Worm (Caenorhabditis elegans) whole organism, L4 larva: ENCODE data around the gene math-42.
A peak's percentile ranks its signal among the peaks of the same experiment; 100 is the strongest.

Experiments used
- D1046.2 ChIP-seq: fragments of 200-800 bp; sonication (Bioruptor generic); IDR thresholded peaks from 2 replicates; pipeline ENCODE4 v1.3.6; 2022; ENCODE audit warnings: missing genetic modification characterization, missing compliant biosample characterization
- F37D6.2 ChIP-seq: sonication (generic microtip); optimal IDR thresholded peaks from 2 replicates; lab custom pipeline; 2016; ENCODE audit warnings: mild to moderate bottlenecking, missing genetic modification characterization, missing compliant biosample characterization
- F49E8.2 ChIP-seq: sonication (generic microtip); optimal IDR thresholded peaks from 2 replicates; lab custom pipeline; 2016; ENCODE audit warnings: missing compliant biosample characterization, mild to moderate bottlenecking, missing genetic modification characterization, borderline replicate concordance
- T20F7.1 ChIP-seq: fragments of 200-800 bp; sonication (Bioruptor generic); optimal IDR thresholded peaks from 2 replicates; lab custom pipeline; 2018; ENCODE audit warnings: mild to moderate bottlenecking, missing genetic modification characterization, missing compliant biosample characterization
- aha-1 ChIP-seq: fragments of 150-350 bp; peaks from one replicate; lab custom pipeline; 2014; ENCODE audit warnings: missing biosample characterization, missing genetic modification characterization
- ctbp-1 ChIP-seq: fragments of 200-800 bp; sonication (Bioruptor generic); IDR thresholded peaks from 2 replicates; pipeline ENCODE4 v1.3.6; 2022; ENCODE audit warnings: missing genetic modification reagents, missing genetic modification characterization, missing compliant biosample characterization
- daf-12 ChIP-seq: fragments of 150-350 bp; optimal IDR thresholded peaks from 2 replicates; lab custom pipeline; 2014; ENCODE audit warnings: missing biosample characterization, missing genetic modification reagents, missing genetic modification characterization
- duxl-1 ChIP-seq: sonication (generic microtip); optimal IDR thresholded peaks from 2 replicates; lab custom pipeline; 2016; ENCODE audit warnings: mild to moderate bottlenecking, missing genetic modification characterization, moderate library complexity, missing compliant biosample characterization; ENCODE audit not compliant: poor library complexity
- gei-8 ChIP-seq: fragments of 200-800 bp; sonication (Bioruptor generic); optimal IDR thresholded peaks from 2 replicates; lab custom pipeline; 2018; ENCODE audit warnings: mild to moderate bottlenecking, missing genetic modification characterization, missing compliant biosample characterization
- hif-1 ChIP-seq, 2 experiments: sonication (generic microtip); optimal IDR thresholded peaks; 2 replicates each; lab custom pipeline; 2016 to 2017; ENCODE audit warnings: missing compliant biosample characterization in 2 of 2, missing genetic modification characterization in 2 of 2, missing genetic modification reagents in 2 of 2, missing genotype in 2 of 2, mild to moderate bottlenecking in 1 of 2
- hmg-1.1 ChIP-seq: fragments of 200-800 bp; sonication (Bioruptor generic); IDR thresholded peaks from 2 replicates; pipeline ENCODE4 v1.3.6; 2022; ENCODE audit warnings: missing genetic modification reagents, missing genetic modification characterization, missing compliant biosample characterization
- lim-7 ChIP-seq: fragments of 200-800 bp; sonication (Bioruptor generic); IDR thresholded peaks from 2 replicates; pipeline ENCODE4 v1.3.6; 2022; ENCODE audit warnings: missing genetic modification characterization, missing compliant biosample characterization
- lin-15B ChIP-seq: fragments of 150-350 bp; sonication (generic microtip); optimal IDR thresholded peaks from 3 replicates; lab custom pipeline; 2014; ENCODE audit warnings: missing biosample characterization, missing genetic modification characterization
- lin-38 ChIP-seq: fragments of 200-800 bp; sonication (Bioruptor generic); IDR thresholded peaks from 2 replicates; pipeline ENCODE4 v1.3.6; 2022; ENCODE audit warnings: missing genetic modification reagents, missing genetic modification characterization, missing compliant biosample characterization
- madf-5 ChIP-seq, 2 experiments: fragments of 200-800 bp; sonication (Bioruptor generic); IDR thresholded peaks; 2 replicates each; pipeline ENCODE4 v1.3.6; 2022; ENCODE audit warnings: missing compliant biosample characterization in 2 of 2, missing genetic modification characterization in 2 of 2
- mdt-29 ChIP-seq: fragments of 200-800 bp; sonication (Bioruptor generic); IDR thresholded peaks from 2 replicates; pipeline ENCODE4 v1.3.6; 2022; ENCODE audit warnings: missing genetic modification reagents, missing genetic modification characterization, missing compliant biosample characterization
- mes-2 ChIP-seq: sonication (generic microtip); optimal IDR thresholded peaks from 2 replicates; lab custom pipeline; 2016; ENCODE audit warnings: missing genotype, mild to moderate bottlenecking, missing genetic modification characterization, missing compliant biosample characterization; ENCODE audit not compliant: poor library complexity, severe bottlenecking
- nhr-111 ChIP-seq: fragments of 200-800 bp; sonication (Bioruptor generic); optimal IDR thresholded peaks from 2 replicates; lab custom pipeline; 2018; ENCODE audit warnings: mild to moderate bottlenecking, missing genetic modification characterization, missing compliant biosample characterization
- nhr-237 ChIP-seq: sonication (generic microtip); optimal IDR thresholded peaks from 2 replicates; lab custom pipeline; 2017; ENCODE audit warnings: missing biosample characterization, missing genetic modification characterization
- nhr-28 ChIP-seq: fragments of 150-350 bp; optimal IDR thresholded peaks from 2 replicates; lab custom pipeline; 2014; ENCODE audit warnings: missing biosample characterization, missing genetic modification characterization
- nhr-41 ChIP-seq: fragments of 200-800 bp; sonication (Bioruptor generic); IDR thresholded peaks from 2 replicates; pipeline ENCODE4 v1.3.6; 2022; ENCODE audit warnings: missing genetic modification reagents, missing genetic modification characterization, missing compliant biosample characterization
- nhr-48 ChIP-seq: sonication (generic microtip); optimal IDR thresholded peaks from 2 replicates; lab custom pipeline; 2016; ENCODE audit warnings: mild to moderate bottlenecking, missing genetic modification characterization, missing compliant biosample characterization
- nhr-76 ChIP-seq: fragments of 150-350 bp; optimal IDR thresholded peaks from 2 replicates; lab custom pipeline; 2014; ENCODE audit warnings: missing biosample characterization, missing genetic modification characterization
- nhr-77 ChIP-seq: fragments of 150-350 bp; optimal IDR thresholded peaks from 2 replicates; lab custom pipeline; 2014; ENCODE audit warnings: missing biosample characterization, missing genetic modification characterization
- php-3 ChIP-seq: fragments of 200-800 bp; sonication (Bioruptor generic); IDR thresholded peaks from 2 replicates; pipeline ENCODE4 v1.3.6; 2022; ENCODE audit warnings: missing genetic modification reagents, missing genetic modification characterization, missing compliant biosample characterization
- saeg-2 ChIP-seq: fragments of 200-800 bp; sonication (Bioruptor generic); IDR thresholded peaks from 2 replicates; pipeline ENCODE4 v1.3.6; 2022; ENCODE audit warnings: missing genetic modification reagents, missing genetic modification characterization, missing compliant biosample characterization
- set-16 ChIP-seq: fragments of 200-800 bp; sonication (Bioruptor generic); IDR thresholded peaks from 2 replicates; pipeline ENCODE4 v1.3.6; 2022; ENCODE audit warnings: missing genetic modification reagents, missing genetic modification characterization, missing compliant biosample characterization
- spr-1 ChIP-seq: sonication (generic microtip); optimal IDR thresholded peaks from 2 replicates; lab custom pipeline; 2016; ENCODE audit warnings: mild to moderate bottlenecking, missing genetic modification characterization, missing compliant biosample characterization
- spr-3 ChIP-seq: fragments of 200-800 bp; sonication (Bioruptor generic); optimal IDR thresholded peaks from 2 replicates; lab custom pipeline; 2018; ENCODE audit warnings: mild to moderate bottlenecking, missing genetic modification characterization, missing compliant biosample characterization
- tra-1 ChIP-seq: fragments of 200-800 bp; sonication (Bioruptor generic); IDR thresholded peaks from 2 replicates; pipeline ENCODE4 v1.3.6; 2022; ENCODE audit warnings: missing genetic modification reagents, missing genetic modification characterization, missing compliant biosample characterization
- unc-130 ChIP-seq: sonication (generic microtip); optimal IDR thresholded peaks from 2 replicates; lab custom pipeline; 2016; ENCODE audit warnings: missing genetic modification reagents, missing genetic modification characterization, missing compliant biosample characterization
- unc-39 ChIP-seq: sonication (generic microtip); optimal IDR thresholded peaks from 2 replicates; lab custom pipeline; 2017; ENCODE audit warnings: missing biosample characterization, missing genetic modification characterization
- unc-62 ChIP-seq, 3 experiments: fragments of 150-350 bp in 1 of 3; sonication (generic microtip); optimal IDR thresholded peaks in 2 of 3; peaks in 1 of 3; 1 replicate in 1 of 3; 2 replicates in 2 of 3; lab custom pipeline; 2014 to 2017; ENCODE audit warnings: missing biosample characterization in 3 of 3, missing genetic modification characterization in 3 of 3, missing genetic modification reagents in 3 of 3, missing genotype in 1 of 3
- zip-11 ChIP-seq: fragments of 200-800 bp; sonication (Bioruptor generic); IDR thresholded peaks from 2 replicates; pipeline ENCODE4 v1.3.6; 2022; ENCODE audit warnings: missing genetic modification characterization, missing compliant biosample characterization

The math-42 gene

DNA sequence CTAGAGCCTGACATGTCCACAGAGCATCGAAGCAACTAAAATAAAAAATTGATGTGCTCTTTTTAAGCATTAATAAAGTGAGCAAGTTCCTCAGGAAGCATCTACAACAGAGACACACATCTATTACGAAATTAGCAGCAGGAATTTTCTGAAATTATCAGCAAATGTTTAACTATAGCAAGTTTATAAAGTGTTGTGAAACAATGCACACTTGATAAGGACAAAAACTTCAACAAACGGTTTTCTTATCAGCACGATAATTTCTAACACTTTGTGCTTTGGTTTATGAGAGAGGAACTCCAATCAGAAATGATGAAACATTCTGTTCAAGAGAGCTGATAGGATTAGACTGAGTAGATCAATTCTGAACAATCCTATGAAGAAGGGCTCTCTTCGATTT is 9.1 kb upstream of the math-42 start, which contains the start of gene trpl-5 (continued):
- TF ChIP-seq spr-3 (GFP tag; lab: Kevin White, UChicago) (no peak), nhr-48 (tag; lab: Kevin White, UChicago) (no peak), unc-130 (GFP tag; lab: Kevin White, UChicago) (no peak)

DNA sequence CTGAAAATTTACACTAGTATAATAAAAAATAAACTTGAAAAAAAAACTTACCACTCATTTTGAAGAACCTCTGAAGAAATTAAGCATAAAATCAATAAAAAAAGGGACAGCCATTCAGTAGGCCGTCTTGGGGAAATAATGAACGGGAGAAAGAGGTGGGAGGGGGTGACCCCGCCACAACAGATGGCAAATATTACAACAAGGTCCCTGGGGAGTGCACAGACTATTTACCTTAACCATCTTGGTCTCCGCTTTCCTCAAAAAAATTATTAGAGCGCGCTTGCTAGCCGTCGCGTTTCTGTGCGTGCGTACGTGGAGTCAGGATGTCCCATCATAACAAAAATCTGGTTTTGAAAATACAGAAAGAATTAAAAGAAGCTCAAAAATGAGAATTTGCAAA is 7.8 kb upstream of the math-42 start, which contains the start of gene T16A1.10:
TSS of gene T16A1.10 (minus strand) at position 123 of the 400 bp plus-strand sequence.
- TF ChIP-seq unc-62 (GFP tag; optimal IDR thresholded peaks at IDR 0.05 in 1 of 2; lab: Kevin White, UChicago), result peak in 1 of 2 experiments; percentile 11
- TF ChIP-seq unc-62 (tag; optimal IDR thresholded peaks at IDR 0.05; lab: Kevin White, UChicago), result no peak
- no peak for TF ChIP-seq duxl-1
- TF ChIP-seq, all 104 proteins: peak for 1

DNA sequence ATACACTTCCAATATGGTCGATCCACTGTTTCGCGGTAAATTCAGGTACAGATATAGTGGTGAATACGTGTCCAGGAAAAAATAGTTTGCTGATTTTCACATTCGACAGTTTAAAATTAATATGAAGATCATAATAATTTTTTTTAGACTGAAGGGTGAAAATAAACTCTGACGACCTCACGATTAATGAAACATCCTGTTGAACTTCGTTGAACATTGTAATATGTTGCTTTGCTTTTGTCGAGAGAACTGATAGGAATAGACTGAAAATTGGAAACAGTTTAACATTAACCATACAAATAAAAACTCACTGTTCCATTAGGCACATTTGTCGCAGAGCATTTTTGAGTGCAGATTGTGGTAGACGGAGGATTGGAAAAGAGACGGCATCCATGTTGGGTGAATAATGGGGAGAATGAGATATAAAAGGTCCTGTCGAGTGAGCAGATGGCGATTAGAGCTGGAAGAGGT is 6.2 kb upstream of the math-42 start, which contains the start of gene fbxb-37:
TSS of gene fbxb-37 (minus strand) at position 421 of the 471 bp plus-strand sequence.
- TF ChIP-seq unc-62 (GFP tag; optimal IDR thresholded peaks at IDR 0.05 in 1 of 2; lab: Kevin White, UChicago) (peak in 1 of 2 experiments; percentile 92), unc-62 (tag; optimal IDR thresholded peaks at IDR 0.05; lab: Kevin White, UChicago) (no peak), nhr-28 (tag; lab: Kevin White, UChicago) (no peak)

DNA sequence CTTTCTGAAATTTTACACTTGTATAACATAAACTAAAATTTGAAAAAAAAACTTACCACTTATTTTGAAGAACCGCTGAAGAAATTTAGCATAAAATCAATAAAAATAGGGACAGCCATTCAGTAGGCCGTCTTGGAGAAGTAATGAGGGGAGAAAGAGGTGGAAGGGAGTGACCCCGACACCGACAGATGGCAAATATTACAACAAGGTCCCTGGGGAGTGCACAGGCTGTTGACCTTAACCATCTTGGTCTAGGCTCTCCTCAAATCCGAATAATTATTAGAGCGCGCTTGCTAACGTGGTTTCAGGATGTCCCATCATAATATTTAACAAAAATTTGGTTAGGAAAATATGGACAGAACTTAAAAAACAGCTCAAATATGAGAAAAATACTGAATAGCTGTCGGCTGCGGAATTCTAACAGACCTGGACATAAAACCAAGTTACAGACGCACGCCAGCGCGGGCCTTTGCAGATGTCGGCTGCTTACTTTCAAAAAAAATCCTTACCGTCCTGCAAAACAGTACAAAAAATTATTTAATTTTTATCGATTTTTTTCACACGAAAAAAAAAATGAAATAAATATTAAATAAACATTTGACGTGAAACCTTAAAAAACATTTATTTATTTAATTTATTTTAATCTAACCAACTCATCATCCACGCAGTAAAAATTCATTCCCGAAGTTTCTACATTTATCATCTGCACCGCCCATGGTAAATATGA is 4.6 kb upstream of the math-42 start, which contains the start of gene T16A1.2:
TSS of gene T16A1.2 (plus strand) at position 677 of the 727 bp plus-strand sequence.
- TF ChIP-seq lin-15B (tag; lab: Kevin White, UChicago) (no peak), php-3 (GFP tag; lab: Robert Waterston, UW) (no peak), aha-1 (no peak), hmg-1.1 (GFP tag; lab: Robert Waterston, UW) (no peak), set-16 (no peak), tra-1 (no peak), F49E8.2 (tag; lab: Kevin White, UChicago) (no peak), saeg-2 (GFP tag; lab: Robert Waterston, UW) (no peak), nhr-77 (tag; lab: Kevin White, UChicago) (no peak), lin-38 (GFP tag; lab: Robert Waterston, UW) (no peak), daf-12 (tag; lab: Kevin White, UChicago) (no peak), gei-8 (no peak), lim-7 (no peak), hif-1 (tag; optimal IDR thresholded peaks at IDR 0.05; lab: Kevin White, UChicago) (no peak), spr-1 (no peak), zip-11 (GFP tag; lab: Robert Waterston, UW) (no peak), nhr-237 (tag; lab: Kevin White, UChicago) (no peak), mdt-29 (no peak)

DNA sequence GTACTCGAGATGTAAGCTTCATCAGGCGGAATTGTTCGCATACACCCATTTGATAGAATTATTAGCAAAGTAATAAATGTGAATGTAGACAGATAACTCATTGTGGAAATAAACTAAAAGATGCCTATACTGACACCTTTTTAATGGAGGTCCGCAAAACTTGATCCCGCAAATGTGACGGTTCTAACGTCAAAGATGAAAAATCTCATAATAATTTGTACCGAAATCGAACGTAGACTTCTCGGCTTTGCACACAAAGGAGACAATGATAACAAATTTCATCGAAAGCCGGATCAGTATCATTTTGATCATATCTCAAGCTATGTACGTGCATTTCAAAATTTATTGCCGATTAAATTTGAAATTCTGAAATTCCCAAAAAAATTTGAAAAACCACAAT is 8.6 kb downstream of the math-42 start, which contains the start of gene R52.4:
TSS of gene R52.4 (minus strand) at position 101 of the 400 bp plus-strand sequence.
- TF ChIP-seq ctbp-1 (GFP tag; lab: Robert Waterston, UW) (no peak), tra-1 (no peak), T20F7.1 (GFP tag; lab: Kevin White, UChicago) (no peak)

DNA sequence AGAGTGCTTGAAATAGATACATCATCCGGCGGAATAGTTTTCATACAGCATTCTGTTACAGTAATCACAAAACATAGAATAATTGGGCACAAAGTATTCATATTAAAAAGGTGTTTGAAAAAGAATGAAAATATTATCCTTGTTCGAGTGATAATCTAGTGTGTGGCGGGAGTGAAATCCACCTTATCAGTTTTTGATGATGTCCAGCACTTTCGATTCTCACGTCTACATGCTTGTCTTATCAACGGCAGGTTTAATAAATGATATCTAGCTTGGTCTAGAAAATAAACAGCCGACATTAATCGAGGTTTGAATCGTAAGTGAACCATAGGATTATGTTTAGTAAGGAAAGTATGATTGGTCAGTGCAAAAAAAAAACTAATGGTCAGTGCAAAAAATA is 10.2 kb downstream of the math-42 start, which contains the start of gene R52.5:
TSS of gene R52.5 (minus strand) at position 101 of the 400 bp plus-strand sequence.
- TF ChIP-seq ctbp-1 (GFP tag; lab: Robert Waterston, UW) (no peak), unc-39 (tag; lab: Kevin White, UChicago) (no peak), D1046.2 (GFP tag; lab: Robert Waterston, UW) (no peak), lin-15B (tag; lab: Kevin White, UChicago) (no peak), nhr-77 (tag; lab: Kevin White, UChicago) (no peak), hif-1 (tag; optimal IDR thresholded peaks at IDR 0.05; lab: Kevin White, UChicago) (no peak), gei-8 (no peak), nhr-76 (tag; lab: Kevin White, UChicago) (no peak), mes-2 (no peak), nhr-111 (GFP tag; lab: Kevin White, UChicago) (no peak), nhr-41 (GFP tag; lab: Robert Waterston, UW) (no peak), F37D6.2 (no peak), madf-5 (GFP tag; IDR thresholded peaks at IDR 0.05; lab: Robert Waterston, UW) (no peak)
